Worm (Caenorhabditis elegans) whole organism, mixed stage, embryonic: Measurements from ENCODE around the gene paa-1.

Source experiments
- M03D4.4 ChIP-seq: sonication (generic microtip); optimal IDR thresholded peaks from 2 replicates; lab custom pipeline; 2017; ENCODE audit warnings: mild to moderate bottlenecking, missing genetic modification characterization, missing compliant biosample characterization
- blmp-1 ChIP-seq: fragments of 150-350 bp; optimal IDR thresholded peaks from 2 replicates; lab custom pipeline; 2014; ENCODE audit warnings: missing biosample characterization, missing genetic modification characterization
- ceh-83 ChIP-seq: fragments of 200-800 bp; sonication (Bioruptor generic); optimal IDR thresholded peaks from 2 replicates; lab custom pipeline; 2018; ENCODE audit warnings: mild to moderate bottlenecking, missing genetic modification characterization, missing compliant biosample characterization
- ces-1 ChIP-seq: fragments of 150-350 bp; optimal IDR thresholded peaks from 2 replicates; lab custom pipeline; 2014; ENCODE audit warnings: missing biosample characterization, missing genetic modification reagents, missing genetic modification characterization
- cnd-1 ChIP-seq: fragments of 200-800 bp; sonication (Bioruptor generic); optimal IDR thresholded peaks from 2 replicates; lab custom pipeline; 2018; ENCODE audit warnings: mild to moderate bottlenecking, missing genetic modification characterization, missing compliant biosample characterization
- drap-1 ChIP-seq: fragments of 200-800 bp; sonication (Bioruptor generic); optimal IDR thresholded peaks from 3 replicates; lab custom pipeline; 2018; ENCODE audit warnings: mild to moderate bottlenecking, missing genetic modification characterization, missing compliant biosample characterization
- elt-1 ChIP-seq: sonication (generic microtip); optimal IDR thresholded peaks from 2 replicates; lab custom pipeline; 2017; ENCODE audit warnings: missing genetic modification characterization, mild to moderate bottlenecking, missing compliant biosample characterization, antibody characterized with exemption, moderate library complexity, borderline replicate concordance; ENCODE audit not compliant: insufficient read depth
- elt-3 ChIP-seq: fragments of 150-350 bp; optimal IDR thresholded peaks from 2 replicates; lab custom pipeline; 2014; ENCODE audit warnings: missing biosample characterization, missing genetic modification characterization
- ham-2 ChIP-seq: fragments of 200-800 bp; sonication (Bioruptor generic); optimal IDR thresholded peaks from 2 replicates; lab custom pipeline; 2018; ENCODE audit warnings: mild to moderate bottlenecking, missing genetic modification characterization, missing compliant biosample characterization
- hlh-1 ChIP-seq: fragments of 150-350 bp; optimal IDR thresholded peaks from 2 replicates; lab custom pipeline; 2014; ENCODE audit warnings: missing biosample characterization, missing genetic modification reagents, missing genetic modification characterization
- lin-13 ChIP-seq: fragments of 150-350 bp; optimal IDR thresholded peaks from 2 replicates; lab custom pipeline; 2014; ENCODE audit warnings: missing biosample characterization, missing genetic modification characterization
- lin-32 ChIP-seq: fragments of 200-800 bp; sonication (Bioruptor generic); optimal IDR thresholded peaks from 2 replicates; lab custom pipeline; 2018; ENCODE audit warnings: mild to moderate bottlenecking, missing genetic modification characterization, missing compliant biosample characterization
- lsy-2 ChIP-seq: fragments of 150-350 bp; optimal IDR thresholded peaks from 2 replicates; lab custom pipeline; 2014; ENCODE audit warnings: missing biosample characterization, missing genetic modification characterization
- mep-1 ChIP-seq: fragments of 150-350 bp; optimal IDR thresholded peaks from 2 replicates; lab custom pipeline; 2017; ENCODE audit warnings: missing biosample characterization, missing genetic modification reagents, missing genetic modification characterization, inconsistent platforms
- nhr-12 ChIP-seq: fragments of 150-350 bp; optimal IDR thresholded peaks from 2 replicates; lab custom pipeline; 2014; ENCODE audit warnings: missing biosample characterization, missing genetic modification characterization
- nhr-2 ChIP-seq: fragments of 150-350 bp; optimal IDR thresholded peaks from 2 replicates; lab custom pipeline; 2014; ENCODE audit warnings: missing biosample characterization, missing genetic modification characterization
- nhr-237 ChIP-seq: fragments of 150-350 bp; optimal IDR thresholded peaks from 2 replicates; lab custom pipeline; 2014; ENCODE audit warnings: missing biosample characterization, missing genetic modification characterization
- nhr-28 ChIP-seq: fragments of 150-350 bp; optimal IDR thresholded peaks from 2 replicates; lab custom pipeline; 2014; ENCODE audit warnings: missing biosample characterization, missing genetic modification characterization
- nhr-76 ChIP-seq: sonication (generic microtip); optimal IDR thresholded peaks from 2 replicates; lab custom pipeline; 2017; ENCODE audit warnings: missing biosample characterization, missing genetic modification characterization
- pha-4 ChIP-seq: fragments of 150-350 bp; optimal IDR thresholded peaks from 2 replicates; lab custom pipeline; 2018; ENCODE audit warnings: missing biosample characterization, missing genetic modification reagents, missing genetic modification characterization
- sem-2 ChIP-seq: fragments of 200-800 bp; sonication (Bioruptor generic); optimal IDR thresholded peaks from 2 replicates; lab custom pipeline; 2018; ENCODE audit warnings: mild to moderate bottlenecking, missing genetic modification characterization, missing compliant biosample characterization
- sptf-1 ChIP-seq: sonication (generic microtip); optimal IDR thresholded peaks from 2 replicates; lab custom pipeline; 2017; ENCODE audit warnings: mild to moderate bottlenecking, missing genetic modification characterization, moderate library complexity, missing compliant biosample characterization
- tbx-8 ChIP-seq: fragments of 200-800 bp; sonication (Bioruptor generic); optimal IDR thresholded peaks from 2 replicates; lab custom pipeline; 2018; ENCODE audit warnings: mild to moderate bottlenecking, missing genetic modification characterization, moderate library complexity, missing compliant biosample characterization
- unc-120 ChIP-seq: sonication (generic microtip); optimal IDR thresholded peaks from 2 replicates; lab custom pipeline; 2017; ENCODE audit warnings: missing genetic modification characterization, missing compliant biosample characterization; ENCODE audit not compliant: poor library complexity, severe bottlenecking
- unc-62 ChIP-seq: fragments of 150-350 bp; optimal IDR thresholded peaks from 2 replicates; lab custom pipeline; 2014; ENCODE audit warnings: missing biosample characterization, missing genetic modification reagents, missing genetic modification characterization
- zip-8 ChIP-seq: fragments of 150-350 bp; optimal IDR thresholded peaks from 2 replicates; lab custom pipeline; 2014; ENCODE audit warnings: missing biosample characterization, missing genetic modification characterization
- ztf-11 ChIP-seq: fragments of 150-350 bp; optimal IDR thresholded peaks from 2 replicates; lab custom pipeline; 2014; ENCODE audit warnings: missing biosample characterization, missing genetic modification characterization

Gene paa-1

ce11 chrIII:5438064-5438463 is 12.5 kb upstream of the paa-1 start:
- no peak for TF ChIP-seq lsy-2 (tag; lab: Kevin White, UChicago)
- peak; percentile 65 for TF ChIP-seq hlh-1
- TF ChIP-seq tbx-8 (GFP tag; lab: Kevin White, UChicago), result no peak
- peak; percentile 39 for TF ChIP-seq cnd-1 (tag; lab: Kevin White, UChicago)
- TF ChIP-seq, all 35 proteins: peak for 2

ce11 chrIII:5440540-5440939 is 10.0 kb upstream of the paa-1 start, which contains the start of gene W03A5.6:
W03A5.6 (minus strand) TSS chrIII:5440640.
- TF ChIP-seq zip-8 (tag; lab: Kevin White, UChicago), result no peak

DNA sequence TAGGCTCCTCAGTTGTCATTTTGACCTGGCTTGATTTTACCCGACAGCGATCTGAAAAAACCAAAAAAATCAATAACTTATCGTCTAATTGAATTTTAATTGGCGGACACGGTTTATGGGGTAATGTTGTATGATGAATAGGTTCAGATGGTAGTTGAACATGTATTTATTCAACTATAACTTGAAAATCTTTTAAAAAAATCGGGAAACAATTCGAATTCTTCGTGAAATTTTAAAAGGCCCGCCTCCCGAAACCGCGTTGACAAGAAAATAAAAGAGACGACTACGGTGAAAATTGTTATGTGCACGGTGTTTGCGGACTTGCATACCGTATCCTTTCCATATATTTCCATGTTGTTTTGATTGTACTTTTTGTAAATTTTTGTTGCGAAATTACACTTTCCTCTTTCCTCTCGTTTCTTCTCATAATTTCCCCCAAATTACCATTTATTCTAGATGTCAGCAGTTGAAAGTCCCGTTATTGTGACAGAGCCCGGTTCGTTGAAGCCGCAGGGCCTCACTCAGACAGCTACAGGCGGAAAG is 7.7 kb upstream of the paa-1 start, which contains the start of the genes T24G10.2 and disl-2:
Gene T24G10.2, minus strand, starts transcription at position 51 of the 543 bp plus-strand sequence.
Gene disl-2, plus strand, starts transcription at position 457 of the 543 bp plus-strand sequence.
- TF ChIP-seq elt-3 (tag; lab: Kevin White, UChicago) (no peak), lin-13 (tag; lab: Kevin White, UChicago) (peak; percentile 62), zip-8 (tag; lab: Kevin White, UChicago) (no peak), ztf-11 (tag; lab: Kevin White, UChicago) (no peak), lsy-2 (tag; lab: Kevin White, UChicago) (peak; percentile 97), tbx-8 (GFP tag; lab: Kevin White, UChicago) (no peak), lin-32 (GFP tag; lab: Kevin White, UChicago) (no peak), M03D4.4 (tag; lab: Kevin White, UChicago) (no peak), ham-2 (no peak), pha-4 (tag; lab: Kevin White, UChicago) (peak; percentile 72), cnd-1 (tag; lab: Kevin White, UChicago) (no peak), unc-62 (GFP tag; lab: Kevin White, UChicago) (no peak), unc-120 (tag; lab: Kevin White, UChicago) (peak; percentile 22), ces-1 (GFP tag; lab: Kevin White, UChicago) (peak; percentile 49), nhr-237 (tag; lab: Kevin White, UChicago) (no peak)

DNA sequence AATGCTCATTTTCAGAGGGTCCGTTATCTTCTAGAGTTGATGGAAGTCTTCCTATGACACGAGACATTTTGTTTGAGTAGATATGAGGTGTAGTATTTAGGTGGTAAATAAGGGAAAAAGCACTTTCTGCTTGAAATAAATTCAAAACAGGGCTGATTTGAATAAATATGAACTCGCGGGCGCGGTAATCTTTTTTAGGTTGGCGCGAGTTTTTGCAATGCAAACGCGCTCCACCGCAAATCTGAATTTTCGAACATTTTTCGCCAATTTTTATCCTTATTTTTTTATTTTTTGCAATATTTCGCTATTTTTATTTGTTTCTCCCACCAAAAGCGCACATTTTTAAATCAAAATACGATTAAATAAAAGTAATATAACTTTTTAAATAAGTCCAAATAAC is 2.4 kb upstream of the paa-1 start, which contains the start of gene skpt-1:
Gene skpt-1, minus strand, starts transcription at position 219 of the 400 bp plus-strand sequence.
- TF ChIP-seq sptf-1 (tag; lab: Kevin White, UChicago) (no peak), nhr-237 (tag; lab: Kevin White, UChicago) (peak; percentile 16), mep-1 (tag; lab: Kevin White, UChicago) (peak; percentile 59), drap-1 (no peak), nhr-2 (tag; lab: Kevin White, UChicago) (no peak), ces-1 (GFP tag; lab: Kevin White, UChicago) (peak; percentile 35), lsy-2 (tag; lab: Kevin White, UChicago) (peak; percentile 63)

DNA sequence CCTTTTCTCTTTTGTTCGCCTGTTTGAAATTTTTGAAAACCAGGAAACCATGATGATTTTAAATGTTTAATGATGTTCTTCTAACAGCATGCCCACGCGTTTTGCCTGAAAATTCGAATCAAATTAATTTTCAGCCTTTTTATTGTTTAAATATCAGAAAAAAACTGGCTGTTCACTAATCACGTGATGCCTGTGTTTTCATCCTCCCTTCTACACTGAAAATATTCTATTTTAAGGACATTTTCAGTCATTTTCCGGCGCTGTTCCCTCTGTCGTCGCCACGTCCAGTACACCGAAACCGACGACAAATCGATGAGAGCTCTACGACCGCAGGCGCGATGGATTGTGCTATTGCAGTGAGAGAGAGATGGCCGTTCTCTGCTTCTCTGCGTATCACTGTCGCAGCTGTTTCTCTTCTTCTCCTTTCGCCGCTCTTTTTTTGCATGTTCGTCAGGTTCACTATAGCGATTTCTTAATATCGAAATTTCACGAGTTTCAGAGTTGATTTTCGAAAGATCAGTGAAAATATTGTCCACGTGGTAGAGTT is 695 bp upstream of the paa-1 start, which contains the start of gene F48E8.8:
Gene F48E8.8, minus strand, starts transcription at position 51 of the 547 bp plus-strand sequence.
- TF ChIP-seq unc-62 (GFP tag; lab: Kevin White, UChicago) (no peak), nhr-28 (tag; lab: Kevin White, UChicago) (no peak), unc-120 (tag; lab: Kevin White, UChicago) (peak; percentile 70), elt-1 (tag; lab: Kevin White, UChicago) (no peak), sem-2 (GFP tag; lab: Kevin White, UChicago) (no peak), nhr-12 (tag; lab: Kevin White, UChicago) (no peak), blmp-1 (tag; lab: Kevin White, UChicago) (no peak), lin-13 (tag; lab: Kevin White, UChicago) (peak; percentile 11), ces-1 (GFP tag; lab: Kevin White, UChicago) (peak; percentile 30), mep-1 (tag; lab: Kevin White, UChicago) (peak; percentile 28), lsy-2 (tag; lab: Kevin White, UChicago) (peak; percentile 49), drap-1 (no peak), nhr-76 (tag; lab: Kevin White, UChicago) (no peak), ceh-83 (no peak), hlh-1 (peak; percentile 87), sptf-1 (tag; lab: Kevin White, UChicago) (no peak), nhr-237 (tag; lab: Kevin White, UChicago) (no peak)
